Fruit fly (Drosophila melanogaster) whole organism, pupa: ENCODE data around the gene lectin-37Da.

Experiments
- CG12605 ChIP-seq: fragments of 200-800 bp; sonication (Bioruptor generic); IDR thresholded peaks from 2 replicates; pipeline ENCODE4 v1.3.6; 2022; ENCODE audit warnings: missing biosample characterization, missing genetic modification characterization
- CG13204 ChIP-seq: fragments of 200-800 bp; sonication (Bioruptor generic); optimal IDR thresholded peaks from 2 replicates; lab custom pipeline; 2018; ENCODE audit warnings: missing biosample characterization, mild to moderate bottlenecking, missing genetic modification characterization, moderate library complexity
- CG14655 ChIP-seq: fragments of 200-800 bp; sonication (Bioruptor generic); optimal IDR thresholded peaks from 3 replicates; lab custom pipeline; 2017; ENCODE audit warnings: mild to moderate bottlenecking, missing biosample characterization, missing genetic modification reagents, missing genetic modification characterization
- CG32121 ChIP-seq: fragments of 200-800 bp; sonication (Bioruptor generic); IDR thresholded peaks from 2 replicates; pipeline ENCODE4 v1.3.6; 2022; ENCODE audit warnings: missing biosample characterization, missing genetic modification characterization
- CG4496 ChIP-seq: fragments of 200-800 bp; sonication (Bioruptor generic); IDR thresholded peaks from 3 replicates; pipeline ENCODE4 v1.3.6; 2022; ENCODE audit warnings: missing biosample characterization, missing genetic modification characterization
- CG8301 ChIP-seq: fragments of 200-800 bp; sonication (Bioruptor generic); optimal IDR thresholded peaks from 2 replicates; lab custom pipeline; 2018; ENCODE audit warnings: missing biosample characterization, mild to moderate bottlenecking, missing genetic modification characterization
- CG9948 ChIP-seq: fragments of 200-800 bp; sonication (Bioruptor generic); optimal IDR thresholded peaks from 2 replicates; lab custom pipeline; 2018; ENCODE audit warnings: missing biosample characterization, mild to moderate bottlenecking, missing genetic modification characterization, moderate library complexity
- EcR ChIP-seq: fragments of 200-800 bp; sonication (Bioruptor generic); optimal IDR thresholded peaks from 3 replicates; lab custom pipeline; 2019; ENCODE audit warnings: missing biosample characterization, missing genetic modification characterization, mild to moderate bottlenecking, moderate library complexity, missing genetic modification reagents
- Pif1A ChIP-seq: fragments of 200-800 bp; sonication (Bioruptor generic); optimal IDR thresholded peaks from 3 replicates; lab custom pipeline; 2016; ENCODE audit warnings: missing biosample characterization, missing genetic modification characterization
- Pif1B ChIP-seq: fragments of 200-800 bp; sonication (Bioruptor generic); optimal IDR thresholded peaks from 3 replicates; lab custom pipeline; 2016; ENCODE audit warnings: missing biosample characterization, missing genetic modification characterization
- fd96Ca ChIP-seq: fragments of 200-800 bp; sonication (Bioruptor generic); IDR thresholded peaks from 3 replicates; pipeline ENCODE4 v1.3.6; 2022; ENCODE audit warnings: missing biosample characterization, missing genetic modification characterization
- gl ChIP-seq: fragments of 200-800 bp; sonication (Bioruptor generic); optimal IDR thresholded peaks from 2 replicates; lab custom pipeline; 2018; ENCODE audit warnings: missing biosample characterization, mild to moderate bottlenecking, missing genetic modification characterization

The lectin-37Da gene

dm6 chr2L:19463405-19463804 lies 45.3 kb downstream of the lectin-37Da start:
- 0 out of 2 replicates have a peak, but pooled peaks have one; percentile 7 for TF ChIP-seq CG12605 (GFP tag; lab: Robert Waterston, UW)
- peak; percentile 2 for TF ChIP-seq Pif1A (GFP tag; lab: Kevin White, UChicago)
- no peak for TF ChIP-seq gl (tag; lab: Kevin White, UChicago)
- TF ChIP-seq CG32121 (GFP tag; lab: Robert Waterston, UW) = no peak
- no peak for TF ChIP-seq EcR (GFP tag; lab: Kevin White, UChicago)
- no peak for TF ChIP-seq fd96Ca (GFP tag; lab: Robert Waterston, UW)
- TF ChIP-seq CG13204 (GFP tag; lab: Kevin White, UChicago) = no peak
- TF ChIP-seq CG8301 = peak; percentile 8
- TF ChIP-seq CG9948 (tag; lab: Kevin White, UChicago) = peak; percentile 23
- no peak for TF ChIP-seq Pif1B (GFP tag; lab: Kevin White, UChicago)
- peak; percentile 70 for TF ChIP-seq CG14655 (GFP tag; lab: Kevin White, UChicago)

dm6 chr2L:19463824-19464317 lies 45.8 kb downstream of the lectin-37Da start, which contains the start of gene tj:
TSS of gene tj (plus strand) at chr2L:19464267.
- TF ChIP-seq CG4496 (GFP tag; lab: Robert Waterston, UW) (peak; percentile 53; the same call in 1 of the 3 replicates), CG12605 (GFP tag; lab: Robert Waterston, UW) (no peak)
